Fruit fly (Drosophila melanogaster): Measurements from ENCODE around the gene Acp95EF.

Acp95EF gene

DNA sequence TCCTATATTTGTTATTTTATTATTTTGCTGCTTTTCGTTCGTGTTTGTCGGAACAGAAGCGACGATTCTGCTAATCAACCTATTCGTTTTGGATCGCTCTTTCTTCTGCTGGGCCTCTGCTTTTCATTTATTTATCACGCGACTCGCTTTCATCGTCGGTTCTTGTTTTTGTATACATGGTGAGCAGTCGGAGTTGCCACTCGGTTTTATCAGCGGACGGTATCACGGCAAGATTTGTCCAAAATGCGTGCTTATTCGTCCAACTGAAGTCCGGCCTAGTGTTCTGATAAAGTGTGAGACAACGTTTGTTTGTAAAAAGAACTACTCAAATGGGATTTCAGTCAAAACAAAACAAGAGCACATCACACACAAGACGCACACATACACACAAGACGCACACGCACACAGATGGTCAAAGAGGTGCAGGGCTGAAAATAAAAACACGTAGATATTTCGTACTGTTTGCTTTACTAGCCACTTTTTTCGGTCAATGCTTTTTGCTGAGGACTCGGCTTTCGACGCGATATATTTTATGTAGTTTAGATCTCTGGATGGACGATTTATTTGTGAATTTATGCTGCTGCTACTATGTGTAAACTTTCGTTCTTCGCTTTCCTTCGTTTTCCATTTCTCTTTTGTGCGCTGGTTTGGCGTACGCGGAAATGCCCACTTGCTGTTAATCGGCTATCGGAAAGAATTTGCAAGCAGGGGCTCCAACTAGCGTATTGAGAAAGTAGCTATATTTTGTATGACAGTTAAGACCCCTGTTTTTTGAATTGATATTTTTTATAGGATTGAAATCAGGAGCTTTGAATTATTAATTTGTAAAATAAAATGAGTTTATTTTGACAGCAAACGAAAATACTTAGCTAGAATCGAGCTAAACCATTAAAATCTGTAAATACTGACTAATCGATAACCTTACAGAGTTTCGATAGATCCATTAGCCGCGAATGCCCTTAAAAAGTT is 7.2 kb upstream of the Acp95EF start, which contains the start of gene twin (continued):
- no peak for TF ChIP-seq trh (GFP tag; optimal IDR thresholded peaks at IDR 0.05)
- TF ChIP-seq chm (GFP tag; IDR thresholded peaks at IDR 0.05): no peak
- no peak for TF ChIP-seq sqz (GFP tag; optimal IDR thresholded peaks at IDR 0.05)
- TF ChIP-seq Dbx (GFP tag; IDR thresholded peaks at IDR 0.05): peak; percentile 42; the same call in 1 of the 3 replicates
- TF ChIP-seq CG10565 (GFP tag; optimal IDR thresholded peaks at IDR 0.05): no peak
- TF ChIP-seq Bteb2 (GFP tag; optimal IDR thresholded peaks at IDR 0.05): peak; percentile 42
- TF ChIP-seq seq (GFP tag; IDR thresholded peaks at IDR 0.05): no peak
- TF ChIP-seq B-H1 (GFP tag; IDR thresholded peaks at IDR 0.05): peak; percentile 47; the same call in 1 of the 3 replicates
- no peak for TF ChIP-seq CG5180 (GFP tag; optimal IDR thresholded peaks at IDR 0.05)
- TF ChIP-seq CG8281 (tag; optimal IDR thresholded peaks at IDR 0.05): no peak
- peak; percentile 91 for TF ChIP-seq CG2116 (GFP tag; optimal IDR thresholded peaks at IDR 0.05)
- peak; percentile 3 for TF ChIP-seq ERR (GFP tag; optimal IDR thresholded peaks at IDR 0.05)
- no peak for TF ChIP-seq CG4404 (GFP tag; IDR thresholded peaks at IDR 0.05)
- peak; percentile 65 for TF ChIP-seq vnd (GFP tag; IDR thresholded peaks at IDR 0.05; ENCODE audit: partially characterized antibody)
- TF ChIP-seq Ada2b (GFP tag; IDR thresholded peaks at IDR 0.05): no peak; the same call in 1 of the 2 replicates
- peak; percentile 64 for TF ChIP-seq CG10654 (GFP tag; optimal IDR thresholded peaks at IDR 0.05)
- peak; percentile 67; the same call in 2 of the 3 replicates for TF ChIP-seq CG14860 (GFP tag; IDR thresholded peaks at IDR 0.05; ENCODE audit: partially characterized antibody)
- peak; percentile 60 for TF ChIP-seq CG2712 (tag; optimal IDR thresholded peaks at IDR 0.05)
- no peak for TF ChIP-seq CG7987 (GFP tag; optimal IDR thresholded peaks at IDR 0.05)
- peak; percentile 63; the same call in 2 of the 3 replicates for TF ChIP-seq otp (GFP tag; IDR thresholded peaks at IDR 0.05)
- TF ChIP-seq CG1529 (GFP tag; optimal IDR thresholded peaks at IDR 0.05): no peak
- no peak for TF ChIP-seq CG12104 (GFP tag; optimal IDR thresholded peaks at IDR 0.05)
- TF ChIP-seq onecut (GFP tag; IDR thresholded peaks at IDR 0.05): no peak; the same call in 1 of the 2 replicates
- peak; percentile 69 for TF ChIP-seq CG32532 (GFP tag; IDR thresholded peaks at IDR 0.05)
- no peak for TF ChIP-seq Usf (GFP tag; optimal IDR thresholded peaks at IDR 0.05)
- TF ChIP-seq Ravus (GFP tag; IDR thresholded peaks at IDR 0.05): no peak
- no peak for TF ChIP-seq C15 (GFP tag; IDR thresholded peaks at IDR 0.05)
- TF ChIP-seq CG13123 (GFP tag; optimal IDR thresholded peaks at IDR 0.05): no peak
- no peak for TF ChIP-seq CG2199 (GFP tag; IDR thresholded peaks at IDR 0.05)
- TF ChIP-seq tgo (GFP tag; IDR thresholded peaks at IDR 0.05): peak; percentile 15; the same call in 1 of the 3 replicates
- TF ChIP-seq Fer2 (tag; optimal IDR thresholded peaks at IDR 0.05): peak; percentile 47
- peak; percentile 62 for TF ChIP-seq Hr3 (GFP tag; optimal IDR thresholded peaks at IDR 0.05)
- peak; percentile 30 for TF ChIP-seq CG3281 (GFP tag; optimal IDR thresholded peaks at IDR 0.05)
- no peak for TF ChIP-seq CG6854 (GFP tag; optimal IDR thresholded peaks at IDR 0.05)
- TF ChIP-seq abd-A (tag; optimal IDR thresholded peaks at IDR 0.05): no peak
- no peak for TF ChIP-seq lov (optimal IDR thresholded peaks at IDR 0.05)
- TF ChIP-seq lov (GFP tag; IDR thresholded peaks at IDR 0.05): no peak
- no peak for TF ChIP-seq prd (optimal IDR thresholded peaks at IDR 0.05)
- TF ChIP-seq prd (GFP tag; IDR thresholded peaks at IDR 0.05): peak; percentile 58
- peak; percentile 74 for TF ChIP-seq CG30403 (GFP tag; optimal IDR thresholded peaks at IDR 0.05)
- 0 out of 3 replicates have a peak, but pooled peaks have one; percentile 23 for TF ChIP-seq CG2889 (GFP tag; IDR thresholded peaks at IDR 0.05)
- peak; percentile 70 for TF ChIP-seq knrl (GFP tag; IDR thresholded peaks at IDR 0.05; ENCODE audit: partially characterized antibody)
- peak; percentile 48 for TF ChIP-seq az2 (GFP tag; optimal IDR thresholded peaks at IDR 0.05)
- TF ChIP-seq CG2875 (GFP tag; optimal IDR thresholded peaks at IDR 0.05): no peak
- no peak for TF ChIP-seq gcm2 (GFP tag; optimal IDR thresholded peaks at IDR 0.05)
- peak; percentile 16 for TF ChIP-seq Fer1 (GFP tag; optimal IDR thresholded peaks at IDR 0.05)
- TF ChIP-seq Ssrp (tag; optimal IDR thresholded peaks at IDR 0.05): peak; percentile 25
- peak; percentile 11 for TF ChIP-seq CG10209 (GFP tag; optimal IDR thresholded peaks at IDR 0.05)
- TF ChIP-seq CG4360 (GFP tag; IDR thresholded peaks at IDR 0.05): peak; percentile 15; the same call in 1 of the 2 replicates

Measured in whole organism, embryonic.